Worm (Caenorhabditis elegans) whole organism, early embryonic: ENCODE data around the gene clec-266.
A peak's percentile ranks its signal among the peaks of the same experiment; 100 is the strongest.

Source experiments
- aly-1 ChIP-seq: sonication (generic microtip); optimal IDR thresholded peaks from 2 replicates; lab custom pipeline; 2016; ENCODE audit warnings: missing genetic modification characterization, missing compliant biosample characterization
- ama-1 ChIP-seq: fragments of 150-350 bp; optimal IDR thresholded peaks from 2 replicates; lab custom pipeline; 2014
- ceh-13 ChIP-seq: fragments of 200-800 bp; sonication (Bioruptor generic); optimal IDR thresholded peaks from 2 replicates; lab custom pipeline; 2018; ENCODE audit warnings: mild to moderate bottlenecking, missing genetic modification characterization, missing compliant biosample characterization
- flt-1 ChIP-seq: fragments of 200-800 bp; sonication (Bioruptor generic); IDR thresholded peaks from 2 replicates; pipeline ENCODE4 v1.3.6; 2022; ENCODE audit warnings: missing genetic modification characterization, missing compliant biosample characterization
- hmbx-1 ChIP-seq: sonication (generic microtip); optimal IDR thresholded peaks from 2 replicates; lab custom pipeline; 2016; ENCODE audit warnings: mild to moderate bottlenecking, missing genetic modification characterization, missing compliant biosample characterization
- sea-1 ChIP-seq: fragments of 200-800 bp; sonication (Bioruptor generic); conservative IDR thresholded peaks from 2 replicates; pipeline ENCODE4 v1.3.6; 2022; ENCODE audit warnings: missing genetic modification characterization, missing compliant biosample characterization
- tbx-11 ChIP-seq: fragments of 200-800 bp; sonication (Bioruptor generic); IDR thresholded peaks from 2 replicates; pipeline ENCODE4 v1.3.6; 2022; ENCODE audit warnings: missing genetic modification characterization, missing compliant biosample characterization
- tbx-37 ChIP-seq: fragments of 200-800 bp; sonication (Bioruptor generic); conservative IDR thresholded peaks from 2 replicates; pipeline ENCODE4 v1.3.6; 2022; ENCODE audit warnings: missing genetic modification reagents, missing genetic modification characterization, missing compliant biosample characterization
- tra-4 ChIP-seq: sonication (generic microtip); optimal IDR thresholded peaks from 2 replicates; lab custom pipeline; 2017; ENCODE audit warnings: missing genetic modification characterization, missing compliant biosample characterization

- no peak for TF ChIP-seq aly-1 (tag; lab: Kevin White, UChicago)
- TF ChIP-seq flt-1 (GFP tag; lab: Robert Waterston, UW), result peak; percentile 2; the same call in 1 of the 2 replicates
- TF ChIP-seq hmbx-1 (tag; lab: Kevin White, UChicago), result no peak
- no peak for TF ChIP-seq tbx-11 (GFP tag; lab: Robert Waterston, UW)
- TF ChIP-seq ama-1 (lab: Kevin White, UChicago), result peak; percentile 94
- no peak for TF ChIP-seq ceh-13 (GFP tag; lab: Kevin White, UChicago)
- TF ChIP-seq tbx-37 (GFP tag; lab: Robert Waterston, UW), result no peak
- TF ChIP-seq tra-4 (tag; lab: Kevin White, UChicago), result no peak
- TF ChIP-seq sea-1 (GFP tag; lab: Robert Waterston, UW), result no peak; the same call in 1 of the 2 replicates
Measured at ce11 chrX:6622552-6623236, at the start of gene clec-266.
